Worm (Caenorhabditis elegans): ENCODE results near the gene fbxa-170.

ce11 chrX:1698476-1698875 is 20.6 kb upstream of the fbxa-170 start:
- TF ChIP-seq nhr-76 (tag; optimal IDR thresholded peaks at IDR 0.05) = no peak
- TF ChIP-seq fkh-8 (tag; optimal IDR thresholded peaks at IDR 0.05) = no peak
- no peak for TF ChIP-seq mdl-1 (tag; optimal IDR thresholded peaks at IDR 0.05)
- no peak for TF ChIP-seq ztf-4 (tag; optimal IDR thresholded peaks at IDR 0.05)
- TF ChIP-seq hpl-2 (GFP tag; optimal IDR thresholded peaks at IDR 0.05) = no peak
- no peak for TF ChIP-seq alr-1 (tag; optimal IDR thresholded peaks at IDR 0.05; ENCODE audit: borderline replicate concordance)
- no peak for TF ChIP-seq nhr-90 (tag; optimal IDR thresholded peaks at IDR 0.05; ENCODE audit: poor library complexity)
- TF ChIP-seq Y116A8C.19 (tag; optimal IDR thresholded peaks at IDR 0.05; ENCODE audit: borderline replicate concordance) = no peak
- no peak for TF ChIP-seq tbx-2 (tag; optimal IDR thresholded peaks at IDR 0.05)
- TF ChIP-seq rnt-1 (tag; optimal IDR thresholded peaks at IDR 0.05) = no peak
- TF ChIP-seq skn-1 (tag; optimal IDR thresholded peaks at IDR 0.05) = no peak
- TF ChIP-seq ceh-8 (GFP tag; optimal IDR thresholded peaks at IDR 0.05) = no peak
- TF ChIP-seq aly-2 (tag; optimal IDR thresholded peaks at IDR 0.05) = no peak
- TF ChIP-seq nhr-77 (tag; optimal IDR thresholded peaks at IDR 0.05) = no peak
